Worm (Caenorhabditis elegans) whole organism, young adult: ENCODE measurements around the gene Y105C5B.19.

Experiments
- B0035.1 ChIP-seq: sonication (generic microtip); optimal IDR thresholded peaks from 2 replicates; lab custom pipeline; 2016; ENCODE audit warnings: missing genetic modification characterization, mild to moderate bottlenecking, missing compliant biosample characterization, missing genotype, missing genetic modification reagents
- C06A6.2 ChIP-seq: fragments of 200-800 bp; sonication (Bioruptor generic); conservative IDR thresholded peaks from 2 replicates; pipeline ENCODE4 v1.3.6; 2022; ENCODE audit warnings: missing genetic modification characterization, missing compliant biosample characterization
- C17E4.6 ChIP-seq: fragments of 200-800 bp; sonication (Bioruptor generic); IDR thresholded peaks from 2 replicates; pipeline ENCODE4 v1.3.6; 2022; ENCODE audit warnings: missing genetic modification reagents, missing genetic modification characterization, missing compliant biosample characterization
- T07F8.4 ChIP-seq: sonication (generic microtip); optimal IDR thresholded peaks from 2 replicates; lab custom pipeline; 2016; ENCODE audit warnings: mild to moderate bottlenecking, missing genetic modification characterization, moderate library complexity, missing compliant biosample characterization
- Y95B8A.8 ChIP-seq: fragments of 200-800 bp; sonication (Bioruptor generic); IDR thresholded peaks from 2 replicates; pipeline ENCODE4 v1.3.6; 2022; ENCODE audit warnings: missing genetic modification reagents, missing genetic modification characterization, missing compliant biosample characterization
- ZK185.1 ChIP-seq: sonication (generic microtip); optimal IDR thresholded peaks from 2 replicates; lab custom pipeline; 2016; ENCODE audit warnings: mild to moderate bottlenecking, missing genetic modification characterization, missing compliant biosample characterization; ENCODE audit not compliant: poor library complexity, severe bottlenecking
- attf-3 ChIP-seq: fragments of 200-800 bp; sonication (Bioruptor generic); conservative IDR thresholded peaks from 2 replicates; pipeline ENCODE4 v1.3.6; 2022; ENCODE audit warnings: missing genetic modification reagents, missing genetic modification characterization, missing compliant biosample characterization
- attf-6 ChIP-seq: fragments of 200-800 bp; sonication (Bioruptor generic); IDR thresholded peaks from 2 replicates; pipeline ENCODE4 v1.3.6; 2022; ENCODE audit warnings: missing genetic modification reagents, missing genetic modification characterization, missing compliant biosample characterization
- bed-1 ChIP-seq: fragments of 200-800 bp; sonication (Bioruptor generic); IDR thresholded peaks from 2 replicates; pipeline ENCODE4 v1.3.6; 2022; ENCODE audit warnings: missing genetic modification reagents, missing genetic modification characterization, missing compliant biosample characterization
- ceh-100 ChIP-seq: fragments of 200-800 bp; sonication (Bioruptor generic); IDR thresholded peaks from 2 replicates; pipeline ENCODE4 v1.3.6; 2022; ENCODE audit warnings: missing genetic modification reagents, missing genetic modification characterization, missing compliant biosample characterization
- chd-7 ChIP-seq: sonication (generic microtip); optimal IDR thresholded peaks from 2 replicates; lab custom pipeline; 2016; ENCODE audit warnings: mild to moderate bottlenecking, missing genetic modification characterization, moderate library complexity, missing compliant biosample characterization
- dox-1 ChIP-seq: fragments of 200-800 bp; sonication (Bioruptor generic); IDR thresholded peaks from 2 replicates; pipeline ENCODE4 v1.3.6; 2022; ENCODE audit warnings: missing genetic modification reagents, missing genetic modification characterization, missing compliant biosample characterization
- egl-18 ChIP-seq: fragments of 200-800 bp; sonication (Bioruptor generic); IDR thresholded peaks from 2 replicates; pipeline ENCODE4 v1.3.6; 2022; ENCODE audit warnings: missing genetic modification reagents, missing genetic modification characterization, missing compliant biosample characterization
- fkh-3 ChIP-seq: sonication (generic microtip); optimal IDR thresholded peaks from 2 replicates; lab custom pipeline; 2016; ENCODE audit warnings: mild to moderate bottlenecking, missing genetic modification characterization, missing compliant biosample characterization
- gei-17 ChIP-seq: fragments of 200-800 bp; sonication (Bioruptor generic); optimal IDR thresholded peaks from 2 replicates; lab custom pipeline; 2018; ENCODE audit warnings: mild to moderate bottlenecking, missing genetic modification characterization, missing compliant biosample characterization
- hlh-12 ChIP-seq: sonication (generic microtip); optimal IDR thresholded peaks from 2 replicates; lab custom pipeline; 2016; ENCODE audit warnings: missing genetic modification characterization, missing compliant biosample characterization
- hmg-1.2 ChIP-seq: fragments of 200-800 bp; sonication (Bioruptor generic); IDR thresholded peaks from 2 replicates; pipeline ENCODE4 v1.3.6; 2022; ENCODE audit warnings: missing genetic modification reagents, missing genetic modification characterization, missing compliant biosample characterization
- hsf-1 ChIP-seq: fragments of 200-800 bp; sonication (Bioruptor generic); IDR thresholded peaks from 2 replicates; pipeline ENCODE4 v1.3.6; 2022; ENCODE audit warnings: missing genetic modification reagents, missing genetic modification characterization, missing compliant biosample characterization
- let-526 ChIP-seq: fragments of 200-800 bp; sonication (Bioruptor generic); IDR thresholded peaks from 2 replicates; pipeline ENCODE4 v1.3.6; 2022; ENCODE audit warnings: missing genetic modification reagents, missing genetic modification characterization, missing compliant biosample characterization
- let-607 ChIP-seq, 2 experiments: fragments of 200-800 bp in 1 of 2; sonication (Bioruptor generic) in 1 of 2; sonication (generic microtip) in 1 of 2; optimal IDR thresholded peaks; 2 replicates each; lab custom pipeline; 2016 to 2018; ENCODE audit warnings: mild to moderate bottlenecking in 2 of 2, missing compliant biosample characterization in 2 of 2, missing genetic modification characterization in 2 of 2, moderate library complexity in 2 of 2, missing genotype in 1 of 2
- lin-26 ChIP-seq: fragments of 200-800 bp; sonication (Bioruptor generic); IDR thresholded peaks from 2 replicates; pipeline ENCODE4 v1.3.6; 2022; ENCODE audit warnings: missing genetic modification reagents, missing genetic modification characterization, missing compliant biosample characterization
- lin-35 ChIP-seq, 3 experiments: fragments of 150-350 bp in 2 of 3; sonication (generic microtip) in 1 of 3; optimal IDR thresholded peaks; 2 replicates each; lab custom pipeline; 2014 to 2018; ENCODE audit warnings: missing biosample characterization in 3 of 3, missing genetic modification characterization in 3 of 3, missing genetic modification reagents in 3 of 3
- lin-40 ChIP-seq: sonication (generic microtip); optimal IDR thresholded peaks from 2 replicates; lab custom pipeline; 2016; ENCODE audit warnings: missing genetic modification characterization, mild to moderate bottlenecking, missing compliant biosample characterization, missing genotype, missing genetic modification reagents
- lin-54 ChIP-seq: fragments of 200-800 bp; sonication (Bioruptor generic); optimal IDR thresholded peaks from 2 replicates; lab custom pipeline; 2018; ENCODE audit warnings: mild to moderate bottlenecking, missing genetic modification characterization, missing compliant biosample characterization
- lir-1 ChIP-seq: fragments of 200-800 bp; sonication (Bioruptor generic); conservative IDR thresholded peaks from 2 replicates; pipeline ENCODE4 v1.3.6; 2022; ENCODE audit warnings: missing genetic modification reagents, missing genetic modification characterization, missing compliant biosample characterization
- mxl-1 ChIP-seq: sonication (generic microtip); optimal IDR thresholded peaks from 2 replicates; lab custom pipeline; 2016; ENCODE audit warnings: missing genetic modification characterization, missing compliant biosample characterization
- nfyb-1 ChIP-seq: fragments of 200-800 bp; sonication (Bioruptor generic); IDR thresholded peaks from 2 replicates; pipeline ENCODE4 v1.3.6; 2022; ENCODE audit warnings: missing genetic modification reagents, missing genetic modification characterization, missing compliant biosample characterization
- pbrm-1 ChIP-seq: fragments of 200-800 bp; sonication (Bioruptor generic); IDR thresholded peaks from 2 replicates; pipeline ENCODE4 v1.3.6; 2022; ENCODE audit warnings: missing genetic modification reagents, missing genetic modification characterization, missing compliant biosample characterization
- repo-1 ChIP-seq: sonication (generic microtip); optimal IDR thresholded peaks from 2 replicates; lab custom pipeline; 2017; ENCODE audit warnings: mild to moderate bottlenecking, missing genetic modification characterization, missing compliant biosample characterization
- snpc-1.1 ChIP-seq: sonication (generic microtip); optimal IDR thresholded peaks from 2 replicates; lab custom pipeline; 2017; ENCODE audit warnings: missing genetic modification characterization, mild to moderate bottlenecking, missing compliant biosample characterization, antibody characterized with exemption, moderate library complexity, missing genotype, missing genetic modification reagents; ENCODE audit not compliant: insufficient read depth
- snpc-1.3 ChIP-seq: sonication (generic microtip); optimal IDR thresholded peaks from 2 replicates; lab custom pipeline; 2017; ENCODE audit warnings: missing genetic modification characterization, mild to moderate bottlenecking, missing compliant biosample characterization, antibody characterized with exemption, moderate library complexity, missing genotype, missing genetic modification reagents; ENCODE audit not compliant: insufficient read depth
- snpc-4 ChIP-seq, 5 experiments: fragments of 150-350 bp in 1 of 5; sonication (generic microtip) in 4 of 5; optimal IDR thresholded peaks; 2 replicates each; lab custom pipeline; 2014 to 2018; ENCODE audit warnings: missing genetic modification characterization in 5 of 5, missing biosample characterization in 3 of 5, antibody characterized with exemption in 2 of 5, mild to moderate bottlenecking in 2 of 5, missing compliant biosample characterization in 2 of 5, missing genotype in 2 of 5, moderate library complexity in 2 of 5, missing genetic modification reagents in 1 of 5
- sptf-2 ChIP-seq: fragments of 200-800 bp; sonication (Bioruptor generic); optimal IDR thresholded peaks from 2 replicates; lab custom pipeline; 2018; ENCODE audit warnings: mild to moderate bottlenecking, missing genetic modification characterization, missing compliant biosample characterization
- unc-130 ChIP-seq: sonication (generic microtip); optimal IDR thresholded peaks from 2 replicates; lab custom pipeline; 2016; ENCODE audit warnings: missing genetic modification reagents, missing genetic modification characterization, missing compliant biosample characterization
- xnd-1 ChIP-seq: sonication (generic microtip); optimal IDR thresholded peaks from 2 replicates; lab custom pipeline; 2016; ENCODE audit warnings: missing genotype, missing genetic modification reagents, missing genetic modification characterization, missing compliant biosample characterization
- zfh-2 ChIP-seq: fragments of 200-800 bp; sonication (Bioruptor generic); conservative IDR thresholded peaks from 2 replicates; pipeline ENCODE4 v1.3.6; 2022; ENCODE audit warnings: missing genetic modification reagents, missing genetic modification characterization, missing compliant biosample characterization

Gene Y105C5B.19

DNA sequence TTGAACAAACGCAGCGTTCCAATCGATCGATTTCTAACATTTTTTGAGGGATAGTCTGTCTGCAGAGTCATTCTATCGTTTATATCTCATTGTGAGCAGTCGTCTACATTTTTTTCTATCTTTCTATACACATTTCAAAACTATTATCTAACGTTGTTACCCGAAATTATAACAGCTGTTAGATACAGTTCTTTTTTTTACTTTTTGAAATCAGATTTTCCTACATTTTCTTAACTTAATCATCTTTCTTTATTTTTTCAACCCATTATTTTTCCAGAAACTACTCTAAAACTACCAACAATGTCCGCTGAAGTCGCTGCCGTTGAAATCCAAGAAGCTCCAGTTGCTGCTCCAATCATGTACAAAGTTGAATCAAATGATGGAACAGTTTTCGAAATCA lies 37.3 kb downstream of the Y105C5B.19 start, which contains the start of gene skr-10:
skr-10 (plus strand) TSS at position 301 of the 400 bp plus-strand sequence.
- TF ChIP-seq snpc-1.3 (tag; lab: Kevin White, UChicago) (no peak), hsf-1 (GFP tag; lab: Robert Waterston, UW) (no peak), nfyb-1 (no peak), lir-1 (no peak), Y95B8A.8 (GFP tag; lab: Robert Waterston, UW) (no peak), fkh-3 (tag; lab: Kevin White, UChicago) (no peak)

DNA sequence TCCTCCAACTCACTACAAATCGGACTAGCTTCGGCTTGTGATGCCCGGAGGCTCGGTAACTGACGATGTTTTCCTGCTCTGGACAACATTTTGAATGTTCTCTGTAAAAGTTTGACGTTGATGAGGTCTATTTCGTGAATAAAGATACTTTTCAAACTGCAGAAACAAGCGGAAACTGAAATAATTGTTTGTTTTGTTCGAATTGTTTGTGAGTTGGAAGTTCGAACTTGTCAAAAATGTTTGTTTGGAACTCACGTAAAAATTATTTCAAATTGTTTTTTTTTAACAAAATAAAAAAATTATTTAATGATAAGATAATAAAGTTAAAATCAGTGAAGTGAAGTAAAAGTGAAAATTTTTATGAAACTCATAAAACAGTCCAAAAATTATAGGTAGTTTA lies 42.4 kb downstream of the Y105C5B.19 start, which contains the start of gene Y105C5B.11:
Y105C5B.11 (minus strand) TSS at position 101 of the 400 bp plus-strand sequence.
- no peak for TF ChIP-seq chd-7 (tag; lab: Kevin White, UChicago)
- no peak for TF ChIP-seq bed-1
- no peak for TF ChIP-seq snpc-1.3 (tag; lab: Kevin White, UChicago)
- no peak for TF ChIP-seq ceh-100 (GFP tag; lab: Robert Waterston, UW)
- TF ChIP-seq lin-35 (GFP tag; optimal IDR thresholded peaks at IDR 0.05; lab: Kevin White, UChicago) = no peak
- TF ChIP-seq unc-130 = no peak
- no peak for TF ChIP-seq repo-1 (tag; lab: Kevin White, UChicago)
- no peak for TF ChIP-seq ZK185.1 (tag; lab: Kevin White, UChicago)
- no peak for TF ChIP-seq lin-40 (tag; lab: Kevin White, UChicago)
- no peak for TF ChIP-seq C17E4.6
- TF ChIP-seq let-607 (tag; optimal IDR thresholded peaks at IDR 0.05; lab: Kevin White, UChicago) = no peak
- TF ChIP-seq attf-3 = no peak
- no peak for TF ChIP-seq hlh-12 (tag; lab: Kevin White, UChicago)
- TF ChIP-seq mxl-1 (tag; lab: Kevin White, UChicago) = no peak
- no peak for TF ChIP-seq C06A6.2 (GFP tag; lab: Robert Waterston, UW)
- TF ChIP-seq hmg-1.2 (GFP tag; lab: Robert Waterston, UW) = no peak
- no peak for TF ChIP-seq Y95B8A.8 (GFP tag; lab: Robert Waterston, UW)
- no peak for TF ChIP-seq gei-17 (GFP tag; lab: Kevin White, UChicago)
- TF ChIP-seq T07F8.4 (tag; lab: Kevin White, UChicago) = no peak

DNA sequence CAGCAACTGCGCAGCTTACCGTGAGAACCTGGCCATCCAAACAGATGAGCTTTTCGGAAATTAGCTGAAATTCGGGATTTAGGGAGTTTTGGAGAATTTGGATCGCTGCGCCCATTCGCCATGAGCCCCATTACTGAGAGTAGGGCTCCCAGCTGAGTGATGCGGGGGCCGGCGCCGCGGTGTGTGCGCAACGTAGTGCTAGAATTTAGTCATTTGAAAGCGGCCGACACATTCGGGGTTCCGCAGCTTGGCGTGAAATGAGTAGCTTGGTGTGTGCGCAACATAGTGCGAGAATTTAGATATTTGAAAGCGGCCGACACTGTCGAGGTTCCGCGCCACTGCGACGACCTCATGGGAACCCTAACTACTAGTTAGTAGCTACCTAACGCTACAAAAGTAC lies 43.0 kb downstream of the Y105C5B.19 start:
- TF ChIP-seq dox-1 (GFP tag; lab: Robert Waterston, UW) = 0 out of 2 replicates have a peak, but pooled peaks have one; percentile 10
- TF ChIP-seq B0035.1 = no peak
- 0 out of 2 replicates have a peak, but pooled peaks have one; percentile 52 for TF ChIP-seq lin-26
- no peak for TF ChIP-seq bed-1
- TF ChIP-seq xnd-1 (tag; lab: Kevin White, UChicago) = no peak
- peak; percentile 65 for TF ChIP-seq zfh-2
- no peak for TF ChIP-seq pbrm-1 (GFP tag; lab: Robert Waterston, UW)
- TF ChIP-seq sptf-2 (GFP tag; lab: Kevin White, UChicago) = no peak
- TF ChIP-seq chd-7 (tag; lab: Kevin White, UChicago) = no peak
- TF ChIP-seq snpc-1.1 (tag; lab: Kevin White, UChicago) = peak; percentile 41
- TF ChIP-seq egl-18 (GFP tag; lab: Robert Waterston, UW) = 0 out of 2 replicates have a peak, but pooled peaks have one; percentile 12
- peak; percentile 77 for TF ChIP-seq attf-6
- TF ChIP-seq let-526 (GFP tag; lab: Robert Waterston, UW) = no peak
- no peak for TF ChIP-seq snpc-4 (GFP tag; optimal IDR thresholded peaks at IDR 0.05; lab: Kevin White, UChicago)
- TF ChIP-seq snpc-4 (tag; optimal IDR thresholded peaks at IDR 0.05; lab: Kevin White, UChicago) = peak in 2 of 4 experiments; percentile 21 to 91
- TF ChIP-seq lin-54 = no peak
- TF ChIP-seq, all 124 proteins: peak for 7
